Worm (Caenorhabditis elegans): ENCODE data around the gene W08E12.2.

W08E12.2 gene

DNA sequence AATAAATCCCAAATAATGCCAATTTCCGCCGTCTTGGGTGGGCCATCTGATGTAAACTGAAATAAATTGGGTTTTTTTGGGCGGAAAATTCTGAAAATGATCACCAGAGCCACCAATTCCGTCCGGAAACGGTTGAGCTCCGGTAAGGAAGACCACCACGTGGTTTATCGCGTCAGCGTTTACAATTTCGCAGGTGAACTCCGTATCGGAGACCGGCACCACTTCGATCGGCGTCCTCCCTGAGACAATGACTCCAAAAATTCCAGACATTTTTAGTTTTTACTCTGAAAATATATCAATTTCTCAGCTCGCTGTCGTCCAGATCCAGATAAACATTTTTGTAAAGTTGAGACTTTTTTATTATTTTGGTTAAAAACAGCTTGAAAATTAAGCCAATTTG is 30.9 kb downstream of the W08E12.2 start, which contains the start of gene F42A6.6 (continued):
- TF ChIP-seq lsy-27 (tag; optimal IDR thresholded peaks at IDR 0.05; ENCODE audit: borderline replicate concordance, insufficient read depth): no peak
- TF ChIP-seq madf-8 (GFP tag; conservative IDR thresholded peaks at IDR 0.05): peak; percentile 41; the same call in 1 of the 2 replicates
- TF ChIP-seq let-607 (tag; optimal IDR thresholded peaks at IDR 0.05): peak; percentile 29 to 48
- TF ChIP-seq T07F8.4 (tag; optimal IDR thresholded peaks at IDR 0.05): no peak
- TF ChIP-seq F10E7.11 (tag; optimal IDR thresholded peaks at IDR 0.05): peak; percentile 66
- 0 out of 2 replicates have a peak, but pooled peaks have one; percentile 16 for TF ChIP-seq C06A6.2 (GFP tag; conservative IDR thresholded peaks at IDR 0.05)
- peak; percentile 58 for TF ChIP-seq tbp1 (GFP tag; optimal IDR thresholded peaks at IDR 0.05)
- TF ChIP-seq gei-17 (GFP tag; optimal IDR thresholded peaks at IDR 0.05): peak; percentile 45
- TF ChIP-seq pbrm-1 (GFP tag; IDR thresholded peaks at IDR 0.05): peak; percentile 83
- TF ChIP-seq ceh-27 (GFP tag; optimal IDR thresholded peaks at IDR 0.05): peak; percentile 11
- no peak for TF ChIP-seq dox-1 (GFP tag; IDR thresholded peaks at IDR 0.05)
- TF ChIP-seq cebp-2 (GFP tag; IDR thresholded peaks at IDR 0.05): peak; percentile 82
- TF ChIP-seq ZK185.1 (tag; optimal IDR thresholded peaks at IDR 0.05; ENCODE audit: poor library complexity, severe bottlenecking): no peak
- TF ChIP-seq hlh-12 (tag; optimal IDR thresholded peaks at IDR 0.05): no peak
- no peak for TF ChIP-seq dpl-1 (GFP tag; optimal IDR thresholded peaks at IDR 0.05)
- TF ChIP-seq lsl-1 (GFP tag; optimal IDR thresholded peaks at IDR 0.05): peak; percentile 43
- TF ChIP-seq egrh-3 (GFP tag; IDR thresholded peaks at IDR 0.05): no peak
- TF ChIP-seq lin-54 (GFP tag; optimal IDR thresholded peaks at IDR 0.05): peak; percentile 67
- TF ChIP-seq F23B12.7 (tag; optimal IDR thresholded peaks at IDR 0.05; ENCODE audit: insufficient read depth): peak; percentile 48
- TF ChIP-seq aptf-3 (GFP tag; IDR thresholded peaks at IDR 0.05): peak; percentile 92
- no peak for TF ChIP-seq mxl-1 (tag; optimal IDR thresholded peaks at IDR 0.05)
- no peak for TF ChIP-seq bed-1 (GFP tag; IDR thresholded peaks at IDR 0.05)
- TF ChIP-seq madf-3 (GFP tag; IDR thresholded peaks at IDR 0.05): peak; percentile 84
- TF ChIP-seq ama-1 (optimal IDR thresholded peaks at IDR 0.05): no peak
- peak; percentile 16 to 77 for TF ChIP-seq ama-1 (GFP tag; optimal IDR thresholded peaks at IDR 0.05)
- peak; percentile 94 for TF ChIP-seq Y53G8AR.9 (GFP tag; conservative IDR thresholded peaks at IDR 0.05)
- TF ChIP-seq snpc-3.4 (tag; optimal IDR thresholded peaks at IDR 0.05): peak; percentile 78
- peak; percentile 23 for TF ChIP-seq ztf-22 (GFP tag; optimal IDR thresholded peaks at IDR 0.05)
- no peak for TF ChIP-seq F57A8.1 (GFP tag; optimal IDR thresholded peaks at IDR 0.05)
- TF ChIP-seq Y79H2A.3 (GFP tag; conservative IDR thresholded peaks at IDR 0.05): peak; percentile 92
- 0 out of 2 replicates have a peak, but pooled peaks have one; percentile 53 for TF ChIP-seq ztf-25 (GFP tag; IDR thresholded peaks at IDR 0.05)
- TF ChIP-seq nfyb-1 (GFP tag; IDR thresholded peaks at IDR 0.05): peak; percentile 82
- no peak for TF ChIP-seq Y53F4B.3 (GFP tag; IDR thresholded peaks at IDR 0.05)
- peak; percentile 88 for TF ChIP-seq chd-7 (tag; optimal IDR thresholded peaks at IDR 0.05)
- no peak for TF ChIP-seq snpc-1.1 (tag; optimal IDR thresholded peaks at IDR 0.05; ENCODE audit: insufficient read depth)
- peak; percentile 60 for TF ChIP-seq hmg-1.2 (GFP tag; IDR thresholded peaks at IDR 0.05)
- peak; percentile 46 for TF ChIP-seq snpc-1.3 (tag; optimal IDR thresholded peaks at IDR 0.05; ENCODE audit: insufficient read depth)
- TF ChIP-seq Y95B8A.8 (GFP tag; IDR thresholded peaks at IDR 0.05): no peak; the same call in 1 of the 2 replicates
- peak; percentile 86 for TF ChIP-seq ekl-4 (GFP tag; IDR thresholded peaks at IDR 0.05)
- TF ChIP-seq aptf-2 (GFP tag; conservative IDR thresholded peaks at IDR 0.05): no peak
- peak; percentile 47; the same call in 1 of the 2 replicates for TF ChIP-seq ceh-91 (GFP tag; IDR thresholded peaks at IDR 0.05)
- no peak for TF ChIP-seq cebp-1 (GFP tag; IDR thresholded peaks at IDR 0.05)
- TF ChIP-seq cebp-1 (tag; optimal IDR thresholded peaks at IDR 0.05): peak; percentile 72
- TF ChIP-seq F37B4.10 (GFP tag; IDR thresholded peaks at IDR 0.05): no peak
- peak; percentile 46; the same call in 1 of the 2 replicates for TF ChIP-seq let-526 (GFP tag; IDR thresholded peaks at IDR 0.05)
- no peak for TF ChIP-seq ztf-3 (GFP tag; optimal IDR thresholded peaks at IDR 0.05)
- no peak for TF ChIP-seq akir-1 (GFP tag; optimal IDR thresholded peaks at IDR 0.05)
- TF ChIP-seq him-1 (tag; optimal IDR thresholded peaks at IDR 0.05): peak; percentile 15

All from whole organism, young adult.